Fruit fly (Drosophila melanogaster): ENCODE results near the gene Polr2J.

Gene Polr2J

DNA sequence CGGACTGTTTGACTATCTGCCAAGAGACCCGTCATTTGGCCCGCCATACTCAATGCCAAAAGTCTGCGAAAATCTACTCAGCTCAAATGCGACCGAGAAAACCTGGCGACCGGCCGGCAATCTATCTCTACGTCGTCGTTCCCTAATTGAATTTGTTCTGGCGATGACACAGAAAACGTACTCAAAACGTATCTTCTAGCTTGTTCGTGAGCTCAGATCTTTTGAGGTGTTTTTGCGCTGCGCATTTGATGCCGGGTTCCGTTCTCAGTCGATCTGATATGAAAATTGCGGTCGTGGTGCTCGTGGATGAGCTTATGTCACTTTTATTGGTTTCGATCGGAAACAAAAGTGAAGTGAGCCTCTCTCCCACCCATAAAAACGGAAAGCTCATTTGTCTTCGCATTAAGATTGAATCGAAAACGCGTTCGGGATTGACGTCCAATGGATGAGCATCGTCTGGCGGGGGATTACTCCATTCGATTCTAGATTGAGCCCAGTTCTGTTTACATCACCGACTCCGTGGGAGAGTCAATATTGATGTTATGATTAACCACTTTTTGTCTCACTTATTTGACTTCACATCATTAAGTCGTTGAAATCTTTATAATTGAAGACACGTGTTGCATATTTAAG lies 22.4 kb downstream of the Polr2J start (continued):
- TF ChIP-seq psq (GFP tag; optimal IDR thresholded peaks at IDR 0.05), result no peak
- peak; percentile 29 for TF ChIP-seq CG1233 (GFP tag; optimal IDR thresholded peaks at IDR 0.05)
- no peak for TF ChIP-seq CG8944 (GFP tag; optimal IDR thresholded peaks at IDR 0.05)
- TF ChIP-seq ssp (GFP tag; IDR thresholded peaks at IDR 0.05), result no peak
- TF ChIP-seq NK7.1 (GFP tag; optimal IDR thresholded peaks at IDR 0.05), result no peak
- TF ChIP-seq az2 (GFP tag; optimal IDR thresholded peaks at IDR 0.05), result no peak
- TF ChIP-seq CG10321 (GFP tag; IDR thresholded peaks at IDR 0.05), result no peak
- no peak for TF ChIP-seq phol (tag; optimal IDR thresholded peaks at IDR 0.05)
- TF ChIP-seq Pdp1 (GFP tag; optimal IDR thresholded peaks at IDR 0.05), result peak in 1 of 2 experiments; percentile 53
- no peak for TF ChIP-seq run (tag; optimal IDR thresholded peaks at IDR 0.05)
- no peak for TF ChIP-seq trh (GFP tag; optimal IDR thresholded peaks at IDR 0.05)
- peak; percentile 16 for TF ChIP-seq gro (GFP tag; optimal IDR thresholded peaks at IDR 0.05)
- TF ChIP-seq CG18011 (GFP tag; optimal IDR thresholded peaks at IDR 0.05), result no peak
- no peak for TF ChIP-seq CG6254 (GFP tag; optimal IDR thresholded peaks at IDR 0.05)
- TF ChIP-seq Myb (GFP tag; optimal IDR thresholded peaks at IDR 0.05), result no peak
- no peak for TF ChIP-seq toy (GFP tag; IDR thresholded peaks at IDR 0.05)
- no peak for TF ChIP-seq CG11696 (GFP tag; IDR thresholded peaks at IDR 0.05)
- no peak for TF ChIP-seq D19B (GFP tag; optimal IDR thresholded peaks at IDR 0.05)
- no peak for TF ChIP-seq chif (GFP tag; optimal IDR thresholded peaks at IDR 0.05)
- no peak for TF ChIP-seq CG10274 (GFP tag; optimal IDR thresholded peaks at IDR 0.05)
- TF ChIP-seq CG17385 (GFP tag; optimal IDR thresholded peaks at IDR 0.05), result peak; percentile 5
- TF ChIP-seq Dll (GFP tag; IDR thresholded peaks at IDR 0.05; ENCODE audit: partially characterized antibody), result no peak
- TF ChIP-seq CG9797 (GFP tag; optimal IDR thresholded peaks at IDR 0.05), result no peak
- TF ChIP-seq Side (GFP tag; optimal IDR thresholded peaks at IDR 0.05), result no peak
- TF ChIP-seq CG10979 (tag; optimal IDR thresholded peaks at IDR 0.05), result no peak
- no peak for TF ChIP-seq bigmax (GFP tag; optimal IDR thresholded peaks at IDR 0.05)
- no peak for TF ChIP-seq ci (GFP tag; IDR thresholded peaks at IDR 0.05)
- TF ChIP-seq CG16813 (GFP tag; IDR thresholded peaks at IDR 0.05; ENCODE audit: partially characterized antibody), result no peak
- TF ChIP-seq CG33213 (GFP tag; optimal IDR thresholded peaks at IDR 0.05), result no peak
- no peak for TF ChIP-seq CG4854 (GFP tag; optimal IDR thresholded peaks at IDR 0.05)
- TF ChIP-seq CG10209 (GFP tag; optimal IDR thresholded peaks at IDR 0.05), result no peak
- TF ChIP-seq CG12299 (tag; optimal IDR thresholded peaks at IDR 0.05), result no peak
- no peak for TF ChIP-seq CG10366 (GFP tag; IDR thresholded peaks at IDR 0.05)
- no peak for TF ChIP-seq CG14014 (GFP tag; IDR thresholded peaks at IDR 0.05)
- TF ChIP-seq gcm2 (GFP tag; optimal IDR thresholded peaks at IDR 0.05), result no peak
- TF ChIP-seq stwl (tag; optimal IDR thresholded peaks at IDR 0.05), result no peak
- TF ChIP-seq HmgD (GFP tag; optimal IDR thresholded peaks at IDR 0.05), result no peak
- no peak for TF ChIP-seq CG18262 (tag; optimal IDR thresholded peaks at IDR 0.05)
- TF ChIP-seq CG12942 (GFP tag; optimal IDR thresholded peaks at IDR 0.05), result no peak
- no peak for TF ChIP-seq CG9932 (GFP tag; IDR thresholded peaks at IDR 0.05)
- no peak for TF ChIP-seq gcm (GFP tag; optimal IDR thresholded peaks at IDR 0.05)
- TF ChIP-seq Nf-YA (GFP tag; IDR thresholded peaks at IDR 0.05), result no peak
- no peak for TF ChIP-seq CG9817 (tag; optimal IDR thresholded peaks at IDR 0.05)
- TF ChIP-seq bcd (GFP tag; optimal IDR thresholded peaks at IDR 0.05), result no peak
- TF ChIP-seq Lim3 (GFP tag; IDR thresholded peaks at IDR 0.05), result no peak
- no peak for TF ChIP-seq CG43689 (GFP tag; IDR thresholded peaks at IDR 0.05)
- TF ChIP-seq tio (GFP tag; optimal IDR thresholded peaks at IDR 0.05), result no peak
- TF ChIP-seq nerfin-1 (tag; optimal IDR thresholded peaks at IDR 0.05), result no peak
- no peak for TF ChIP-seq her (GFP tag; optimal IDR thresholded peaks at IDR 0.05)
- no peak for TF ChIP-seq CG4404 (GFP tag; IDR thresholded peaks at IDR 0.05)
- no peak for TF ChIP-seq Hand (GFP tag; optimal IDR thresholded peaks at IDR 0.05)
